Worm (Caenorhabditis elegans) whole organism, late embryonic: ENCODE data around the gene fbxc-47.

Experiments
- K02D7.2 ChIP-seq: sonication (generic microtip); optimal IDR thresholded peaks from 2 replicates; lab custom pipeline; 2017; ENCODE audit warnings: mild to moderate bottlenecking, missing genetic modification characterization, missing compliant biosample characterization
- Y22D7AL.16 ChIP-seq: sonication (generic microtip); optimal IDR thresholded peaks from 2 replicates; lab custom pipeline; 2016; ENCODE audit warnings: missing genetic modification characterization, missing compliant biosample characterization
- fax-1 ChIP-seq: sonication (generic microtip); optimal IDR thresholded peaks from 2 replicates; lab custom pipeline; 2016; ENCODE audit warnings: missing genotype, missing genetic modification characterization, missing compliant biosample characterization
- nfya-1 ChIP-seq: sonication (generic microtip); optimal IDR thresholded peaks from 2 replicates; lab custom pipeline; 2017; ENCODE audit warnings: missing genetic modification characterization, mild to moderate bottlenecking, missing compliant biosample characterization, antibody characterized with exemption, moderate library complexity
- pax-1 ChIP-seq: fragments of 150-350 bp; optimal IDR thresholded peaks from 2 replicates; lab custom pipeline; 2014; ENCODE audit warnings: missing biosample characterization, missing genetic modification characterization

- no peak for TF ChIP-seq pax-1 (tag; lab: Kevin White, UChicago)
- no peak for TF ChIP-seq Y22D7AL.16 (tag; lab: Kevin White, UChicago)
- no peak for TF ChIP-seq fax-1 (tag; lab: Kevin White, UChicago)
- no peak for TF ChIP-seq nfya-1
- no peak for TF ChIP-seq K02D7.2 (tag; lab: Kevin White, UChicago)
Observed at ce11 chrIV:3807092-3807491, 1.8 kb downstream of the fbxc-47 start, which contains the start of gene M02B7.7.
